Fruit fly (Drosophila melanogaster) whole organism: Measurements from ENCODE around the gene CG31954.

Experiments used
- CG8478 ChIP-seq: fragments of >200 bp; optimal IDR thresholded peaks from 2 replicates; lab custom pipeline; 2018; ENCODE audit warnings: inconsistent platforms
- pan ChIP-seq: fragments of >200 bp; optimal IDR thresholded peaks from 2 replicates; lab custom pipeline; 2017

DNA sequence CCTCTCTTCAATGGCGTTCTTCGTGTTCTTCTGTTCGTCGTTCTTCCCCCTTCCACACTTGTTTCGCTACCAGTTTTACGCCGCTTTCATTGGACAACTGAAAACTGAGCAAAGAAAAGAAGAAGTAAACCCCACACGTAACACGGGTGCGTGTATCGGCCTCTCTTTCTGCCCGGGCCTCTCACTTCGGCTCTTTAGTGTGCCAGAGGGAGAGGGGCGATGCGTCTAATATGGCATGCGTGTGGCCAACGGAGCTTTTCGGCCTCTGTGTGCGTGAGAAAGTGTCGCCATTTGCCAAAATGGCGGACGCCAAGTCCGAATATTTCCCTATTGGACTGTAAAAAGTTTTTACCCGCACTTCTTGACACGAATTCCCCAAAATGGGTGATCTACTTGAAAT, 30.1 kb upstream of the CG31954 start:
- TF ChIP-seq CG8478 (lab: Kevin White, UChicago): peak; percentile 61
- TF ChIP-seq pan (lab: Kevin White, UChicago): no peak
